Fruit fly (Drosophila melanogaster) whole organism, embryonic: ENCODE data around the gene Mdh1.

Experiments
- B-H2 ChIP-seq: fragments of 200-800 bp; sonication (Bioruptor generic); optimal IDR thresholded peaks from 2 replicates; lab custom pipeline; 2018; ENCODE audit warnings: missing biosample characterization, mild to moderate bottlenecking, missing genetic modification characterization
- C15 ChIP-seq: fragments of 200-800 bp; sonication (Bioruptor generic); IDR thresholded peaks from 3 replicates; pipeline ENCODE4 v1.3.6; 2022; ENCODE audit warnings: missing biosample characterization, missing genetic modification characterization
- CG1024 ChIP-seq: fragments of 200-800 bp; sonication (Bioruptor generic); IDR thresholded peaks from 2 replicates; pipeline ENCODE4 v1.3.6; 2022; ENCODE audit warnings: missing biosample characterization, missing genetic modification characterization
- CG10565 ChIP-seq: fragments of 200-800 bp; sonication (Bioruptor generic); optimal IDR thresholded peaks from 3 replicates; lab custom pipeline; 2016; ENCODE audit warnings: missing biosample characterization, mild to moderate bottlenecking, missing genetic modification characterization
- CG11247 ChIP-seq: fragments of 200-800 bp; sonication (Bioruptor generic); IDR thresholded peaks from 2 replicates; pipeline ENCODE4 v1.3.6; 2022; ENCODE audit warnings: missing biosample characterization, missing genetic modification characterization
- CG12236 ChIP-seq: fragments of 200-800 bp; sonication (Bioruptor generic); optimal IDR thresholded peaks from 2 replicates; lab custom pipeline; 2016; ENCODE audit warnings: missing biosample characterization, missing genetic modification characterization
- CG12391 ChIP-seq: fragments of 200-800 bp; sonication (Bioruptor generic); optimal IDR thresholded peaks from 3 replicates; lab custom pipeline; 2018; ENCODE audit warnings: missing biosample characterization, mild to moderate bottlenecking, missing genetic modification characterization, moderate library complexity
- CG13624 ChIP-seq: fragments of 200-800 bp; sonication (Bioruptor generic); optimal IDR thresholded peaks from 2 replicates; lab custom pipeline; 2016; ENCODE audit warnings: missing biosample characterization, missing genetic modification characterization
- CG1529 ChIP-seq: fragments of 200-800 bp; sonication (Bioruptor generic); optimal IDR thresholded peaks from 3 replicates; lab custom pipeline; 2018; ENCODE audit warnings: missing biosample characterization, missing genetic modification characterization
- CG15601 ChIP-seq: fragments of 200-800 bp; sonication (Bioruptor generic); optimal IDR thresholded peaks from 3 replicates; lab custom pipeline; 2019; ENCODE audit warnings: missing biosample characterization, mild to moderate bottlenecking, missing genetic modification characterization, moderate library complexity
- CG17328 ChIP-seq: fragments of 200-800 bp; sonication (Bioruptor generic); IDR thresholded peaks from 2 replicates; pipeline ENCODE4 v1.3.6; 2022; ENCODE audit warnings: missing biosample characterization, missing genetic modification characterization
- CG17912 ChIP-seq: fragments of 200-800 bp; sonication (Bioruptor generic); optimal IDR thresholded peaks from 2 replicates; lab custom pipeline; 2018; ENCODE audit warnings: missing biosample characterization, mild to moderate bottlenecking, missing genetic modification characterization
- CG18476 ChIP-seq: fragments of 200-800 bp; sonication (Bioruptor generic); optimal IDR thresholded peaks from 2 replicates; lab custom pipeline; 2016; ENCODE audit warnings: missing biosample characterization, mild to moderate bottlenecking, missing genetic modification characterization
- CG2875 ChIP-seq: fragments of 200-800 bp; sonication (Bioruptor generic); optimal IDR thresholded peaks from 2 replicates; lab custom pipeline; 2017; ENCODE audit warnings: missing biosample characterization, mild to moderate bottlenecking, missing genetic modification characterization, missing genetic modification reagents
- CG30431 ChIP-seq: fragments of 200-800 bp; sonication (Bioruptor generic); optimal IDR thresholded peaks from 2 replicates; lab custom pipeline; 2017; ENCODE audit warnings: missing biosample characterization, missing genetic modification characterization
- CG31441 ChIP-seq: fragments of 200-800 bp; sonication (Bioruptor generic); IDR thresholded peaks from 2 replicates; pipeline ENCODE4 v1.3.6; 2022; ENCODE audit warnings: missing biosample characterization, missing genetic modification characterization
- CG34422 ChIP-seq: fragments of 200-800 bp; sonication (Bioruptor generic); IDR thresholded peaks from 3 replicates; pipeline ENCODE4 v1.3.6; 2022; ENCODE audit warnings: missing biosample characterization, missing genetic modification characterization
- CG4424 ChIP-seq: fragments of 200-800 bp; sonication (Bioruptor generic); optimal IDR thresholded peaks from 3 replicates; lab custom pipeline; 2016; ENCODE audit warnings: missing biosample characterization, missing genetic modification characterization
- CG6683 ChIP-seq: fragments of 200-800 bp; sonication (Bioruptor generic); optimal IDR thresholded peaks from 2 replicates; lab custom pipeline; 2017; ENCODE audit warnings: missing biosample characterization, mild to moderate bottlenecking, missing genetic modification characterization, missing genetic modification reagents
- CG7786 ChIP-seq: fragments of 200-800 bp; sonication (Bioruptor generic); optimal IDR thresholded peaks from 2 replicates; lab custom pipeline; 2016; ENCODE audit warnings: missing biosample characterization, missing genetic modification characterization
- CG9876 ChIP-seq: fragments of 200-800 bp; sonication (Bioruptor generic); optimal IDR thresholded peaks from 2 replicates; lab custom pipeline; 2016; ENCODE audit warnings: missing biosample characterization, missing genetic modification characterization
- Dip2 ChIP-seq: fragments of 200-800 bp; sonication (Bioruptor generic); IDR thresholded peaks from 2 replicates; pipeline ENCODE4 v1.3.6; 2022; ENCODE audit warnings: missing biosample characterization, missing genetic modification characterization
- Elba2 ChIP-seq: fragments of 200-800 bp; sonication (Bioruptor generic); optimal IDR thresholded peaks from 3 replicates; lab custom pipeline; 2016; ENCODE audit warnings: missing biosample characterization, missing genetic modification characterization
- Ets97D ChIP-seq: fragments of 200-800 bp; sonication (Bioruptor generic); optimal IDR thresholded peaks from 3 replicates; lab custom pipeline; 2016; ENCODE audit warnings: missing biosample characterization, missing genetic modification characterization
- H2.0 ChIP-seq: fragments of 200-800 bp; sonication (Bioruptor generic); IDR thresholded peaks from 2 replicates; pipeline ENCODE4 v1.3.6; 2022; ENCODE audit warnings: missing biosample characterization, missing genetic modification characterization
- Hmr ChIP-seq: fragments of 200-800 bp; sonication (Bioruptor generic); optimal IDR thresholded peaks from 3 replicates; lab custom pipeline; 2017; ENCODE audit warnings: mild to moderate bottlenecking, missing biosample characterization, missing genetic modification reagents, missing genetic modification characterization
- Lhr ChIP-seq: fragments of 200-800 bp; sonication (Bioruptor generic); optimal IDR thresholded peaks from 3 replicates; lab custom pipeline; 2017; ENCODE audit warnings: mild to moderate bottlenecking, missing biosample characterization, missing genetic modification reagents, missing genetic modification characterization
- Sin3A ChIP-seq: fragments of >200 bp; optimal IDR thresholded peaks from 2 replicates; lab custom pipeline; 2018
- Trl ChIP-seq, 3 experiments: fragments of >200 bp in 2 of 3; fragments of 200-800 bp in 1 of 3; sonication (Bioruptor generic) in 1 of 3; optimal IDR thresholded peaks; 2 replicates in 1 of 3; 3 replicates in 2 of 3; lab custom pipeline; 2016 to 2017; ENCODE audit warnings: missing biosample characterization in 1 of 3, missing genetic modification characterization in 1 of 3
- Xbp1 ChIP-seq: fragments of 200-800 bp; sonication (Bioruptor generic); optimal IDR thresholded peaks from 3 replicates; lab custom pipeline; 2016; ENCODE audit warnings: missing biosample characterization, mild to moderate bottlenecking, missing genetic modification characterization
- br ChIP-seq: fragments of >200 bp; optimal IDR thresholded peaks from 2 replicates; lab custom pipeline; 2017
- cas ChIP-seq: fragments of 200-800 bp; sonication (Bioruptor generic); IDR thresholded peaks from 2 replicates; pipeline ENCODE4 v1.3.6; 2022; ENCODE audit warnings: missing biosample characterization, missing genetic modification characterization
- ci ChIP-seq: fragments of 200-800 bp; sonication (Bioruptor generic); IDR thresholded peaks from 3 replicates; pipeline ENCODE4 v1.3.6; 2022; ENCODE audit warnings: missing biosample characterization, missing genetic modification characterization
- cwo ChIP-seq: fragments of 200-800 bp; sonication (Bioruptor generic); optimal IDR thresholded peaks from 3 replicates; lab custom pipeline; 2017; ENCODE audit warnings: missing biosample characterization, missing genetic modification characterization, mild to moderate bottlenecking, moderate library complexity, missing genetic modification reagents
- dm ChIP-seq: fragments of 200-800 bp; sonication (Bioruptor generic); optimal IDR thresholded peaks from 3 replicates; lab custom pipeline; 2016; ENCODE audit warnings: missing biosample characterization, missing genetic modification characterization
- exex ChIP-seq: fragments of 200-800 bp; sonication (Bioruptor generic); optimal IDR thresholded peaks from 4 replicates; lab custom pipeline; 2018; ENCODE audit warnings: missing biosample characterization, mild to moderate bottlenecking, missing genetic modification characterization, moderate library complexity
- eyg ChIP-seq: fragments of 200-800 bp; sonication (Bioruptor generic); optimal IDR thresholded peaks from 3 replicates; lab custom pipeline; 2016; ENCODE audit warnings: missing biosample characterization, missing genetic modification characterization
- ftz-f1 ChIP-seq: fragments of 200-800 bp; sonication (Bioruptor generic); optimal IDR thresholded peaks from 2 replicates; lab custom pipeline; 2016; ENCODE audit warnings: missing biosample characterization, missing genetic modification characterization
- gcm ChIP-seq: fragments of 200-800 bp; sonication (Bioruptor generic); optimal IDR thresholded peaks from 2 replicates; lab custom pipeline; 2019; ENCODE audit warnings: missing biosample characterization, mild to moderate bottlenecking, missing genetic modification characterization, moderate library complexity
- gt ChIP-seq: fragments of 200-800 bp; sonication (Bioruptor generic); IDR thresholded peaks from 2 replicates; pipeline ENCODE4 v1.3.6; 2022; ENCODE audit warnings: missing biosample characterization, missing genetic modification characterization
- inv ChIP-seq: fragments of 200-800 bp; sonication (Bioruptor generic); IDR thresholded peaks from 2 replicates; pipeline ENCODE4 v1.3.6; 2022; ENCODE audit warnings: missing biosample characterization, missing genetic modification characterization; ENCODE audit not compliant: partially characterized antibody
- org-1 ChIP-seq: fragments of 200-800 bp; sonication (Bioruptor generic); optimal IDR thresholded peaks from 2 replicates; lab custom pipeline; 2017; ENCODE audit warnings: missing biosample characterization, missing genetic modification characterization
- pan ChIP-seq, 4 experiments: fragments of >200 bp in 3 of 4; fragments of 200-800 bp in 1 of 4; sonication (Bioruptor generic) in 1 of 4; optimal IDR thresholded peaks in 3 of 4; IDR thresholded peaks in 1 of 4; 2 replicates each; pipeline versions ENCODE4 v1.3.6 to Lab custom; 2017 to 2022; ENCODE audit warnings: missing biosample characterization in 2 of 4, missing genetic modification characterization in 2 of 4, mixed read lengths in 1 of 4
- sc ChIP-seq, 3 experiments: fragments of >200 bp in 2 of 3; fragments of 200-800 bp in 1 of 3; sonication (Bioruptor generic) in 1 of 3; optimal IDR thresholded peaks; 2 replicates in 2 of 3; 3 replicates in 1 of 3; lab custom pipeline; 2017; ENCODE audit warnings: mild to moderate bottlenecking in 1 of 3, missing biosample characterization in 1 of 3, missing genetic modification characterization in 1 of 3, missing genetic modification reagents in 1 of 3
- sima ChIP-seq: fragments of 200-800 bp; sonication (Bioruptor generic); optimal IDR thresholded peaks from 2 replicates; lab custom pipeline; 2016; ENCODE audit warnings: missing biosample characterization, missing genetic modification characterization
- sob ChIP-seq: fragments of 200-800 bp; sonication (Bioruptor generic); IDR thresholded peaks from 2 replicates; pipeline ENCODE4 v1.3.6; 2022; ENCODE audit warnings: missing biosample characterization, missing genetic modification characterization
- stwl ChIP-seq: fragments of 200-800 bp; sonication (Bioruptor generic); optimal IDR thresholded peaks from 3 replicates; lab custom pipeline; 2018; ENCODE audit warnings: missing biosample characterization, mild to moderate bottlenecking, missing genetic modification characterization, moderate library complexity
- tio ChIP-seq: fragments of 200-800 bp; sonication (Bioruptor generic); optimal IDR thresholded peaks from 2 replicates; lab custom pipeline; 2017; ENCODE audit warnings: missing biosample characterization, missing genetic modification characterization, inconsistent platforms
- tna ChIP-seq: fragments of 200-800 bp; sonication (Bioruptor generic); IDR thresholded peaks from 2 replicates; pipeline ENCODE4 v1.3.6; 2022; ENCODE audit warnings: missing biosample characterization, missing genetic modification characterization; ENCODE audit not compliant: partially characterized antibody

Gene Mdh1

DNA sequence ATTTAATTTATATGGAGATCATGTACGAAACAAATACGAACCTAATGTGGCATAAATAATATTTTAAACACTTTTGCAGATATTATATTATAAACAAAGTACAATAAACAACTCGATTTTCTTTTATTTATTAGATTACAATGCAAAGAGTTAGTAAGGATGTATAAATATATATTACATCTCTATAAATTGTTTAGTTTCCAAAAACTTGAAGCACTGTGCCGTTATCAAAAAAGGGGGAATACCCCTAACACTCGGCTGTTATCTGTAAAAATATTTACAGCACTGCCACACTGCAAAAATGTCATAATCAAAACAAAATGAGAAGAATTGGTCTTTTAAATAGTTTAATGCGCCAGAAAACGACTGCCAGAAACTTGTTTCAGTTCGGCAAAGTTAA lies 32.4 kb upstream of the Mdh1 start, which contains the start of gene CG5188 (continued):
- TF ChIP-seq B-H2 (GFP tag; lab: Kevin White, UChicago) (peak; percentile 1), Trl (optimal IDR thresholded peaks at IDR 0.05; lab: Kevin White, UChicago) (no peak), Trl (GFP tag; optimal IDR thresholded peaks at IDR 0.05; lab: Kevin White, UChicago) (no peak), CG7786 (GFP tag; lab: Kevin White, UChicago) (no peak), sob (peak; percentile 31; the same call in 1 of the 2 replicates), tna (GFP tag; lab: Robert Waterston, UW) (no peak), CG4424 (GFP tag; lab: Kevin White, UChicago) (peak; percentile 19), br (lab: Kevin White, UChicago) (no peak), CG15601 (tag; lab: Kevin White, UChicago) (peak; percentile 31), sima (GFP tag; lab: Kevin White, UChicago) (no peak), ftz-f1 (GFP tag; lab: Kevin White, UChicago) (no peak), org-1 (GFP tag; lab: Kevin White, UChicago) (no peak)

DNA sequence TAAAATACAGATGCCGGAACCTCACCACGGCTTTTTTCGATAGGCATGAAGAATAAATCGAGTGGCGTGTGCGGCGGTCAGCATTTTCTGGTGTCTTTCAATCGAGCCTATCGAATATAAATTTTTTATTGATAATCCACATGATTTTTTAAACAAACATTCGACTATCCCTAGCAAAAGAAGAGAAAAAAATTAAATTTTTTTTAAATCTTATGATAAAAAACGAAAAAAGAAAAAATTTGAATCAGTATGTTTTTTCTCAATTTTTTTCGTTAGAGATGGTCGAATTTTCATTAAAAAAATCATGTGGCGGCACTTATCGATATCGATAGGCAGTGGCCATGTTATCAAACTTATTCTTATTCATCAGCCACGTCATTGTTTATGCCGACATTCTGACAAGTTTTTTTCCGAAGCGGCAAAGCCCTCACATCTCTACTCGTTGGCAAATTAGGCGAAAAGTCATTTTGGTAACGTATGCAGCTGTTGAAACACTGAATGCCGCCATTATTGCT lies 30.5 kb upstream of the Mdh1 start, which contains the start of the genes SmB and KdelR:
Gene SmB (minus strand): TSS at position 94 of the 515 bp plus-strand sequence.
Gene KdelR (plus strand): TSS at position 354 of the 515 bp plus-strand sequence.
- no peak for TF ChIP-seq CG30431 (GFP tag; lab: Kevin White, UChicago)
- TF ChIP-seq CG1529 (GFP tag; lab: Kevin White, UChicago): no peak
- TF ChIP-seq CG31441 (GFP tag; lab: Robert Waterston, UW): no peak; the same call in none of the 2 replicates
- TF ChIP-seq inv (GFP tag; lab: Robert Waterston, UW): peak; percentile 65; the same call in 1 of the 2 replicates
- peak; percentile 19 for TF ChIP-seq exex
- TF ChIP-seq CG13624: peak; percentile 33
- TF ChIP-seq CG2875: no peak
- no peak for TF ChIP-seq CG12236
- TF ChIP-seq stwl (tag; lab: Kevin White, UChicago): peak; percentile 91
- TF ChIP-seq Lhr (GFP tag; lab: Kevin White, UChicago): peak; percentile 56
- peak; percentile 97 for TF ChIP-seq Xbp1 (GFP tag; lab: Kevin White, UChicago)
- TF ChIP-seq Hmr (GFP tag; lab: Kevin White, UChicago): no peak
- no peak for TF ChIP-seq gt (GFP tag; lab: Robert Waterston, UW)
- no peak for TF ChIP-seq ci (GFP tag; lab: Robert Waterston, UW)
- no peak for TF ChIP-seq CG17912 (GFP tag; lab: Kevin White, UChicago)
- peak; percentile 80 for TF ChIP-seq dm (GFP tag; lab: Kevin White, UChicago)
- TF ChIP-seq Sin3A (lab: Kevin White, UChicago): peak; percentile 44
- peak; percentile 83 for TF ChIP-seq Ets97D (GFP tag; lab: Kevin White, UChicago)
- peak; percentile 59 for TF ChIP-seq CG12391 (tag; lab: Kevin White, UChicago)
- peak; percentile 26 for TF ChIP-seq Elba2 (GFP tag; lab: Kevin White, UChicago)
- no peak for TF ChIP-seq sc (optimal IDR thresholded peaks at IDR 0.05; lab: Kevin White, UChicago)
- no peak for TF ChIP-seq sc (GFP tag; optimal IDR thresholded peaks at IDR 0.05; lab: Kevin White, UChicago)
- no peak for TF ChIP-seq eyg (GFP tag; lab: Kevin White, UChicago)
- no peak for TF ChIP-seq tio (GFP tag; lab: Kevin White, UChicago)
- no peak for TF ChIP-seq cas (GFP tag; lab: Robert Waterston, UW)
- TF ChIP-seq cwo (GFP tag; lab: Kevin White, UChicago): no peak
- peak; percentile 58; the same call in 1 of the 3 replicates for TF ChIP-seq CG34422
- TF ChIP-seq CG10565: no peak
- peak; percentile 40 for TF ChIP-seq gcm (GFP tag; lab: Kevin White, UChicago)
- no peak for TF ChIP-seq H2.0
- no peak for TF ChIP-seq CG1024 (GFP tag; lab: Robert Waterston, UW)
- no peak for TF ChIP-seq CG11247
- TF ChIP-seq CG6683: no peak
- TF ChIP-seq CG18476: peak; percentile 7
- no peak for TF ChIP-seq CG17328
- TF ChIP-seq Dip2 (GFP tag; lab: Robert Waterston, UW): no peak
- no peak for TF ChIP-seq pan (optimal IDR thresholded peaks at IDR 0.05; lab: Kevin White, UChicago)
- TF ChIP-seq pan (GFP tag; optimal IDR thresholded peaks at IDR 0.05 in 1 of 2, IDR thresholded peaks at IDR 0.05 in 1 of 2): no peak
- TF ChIP-seq C15: no peak
- no peak for TF ChIP-seq CG9876 (GFP tag; lab: Kevin White, UChicago)
